Fruit fly (Drosophila melanogaster): ENCODE measurements around the gene UGP.

UGP gene

dm6 chr3L:9358713-9359040 lies at the start of gene UGP, which contains the start of gene Svip:
Gene UGP, minus strand, starts transcription at chr3L:9358935.
Gene Svip, plus strand, starts transcription at chr3L:9358999.
- no peak for TF ChIP-seq CG14655 (GFP tag; optimal IDR thresholded peaks at IDR 0.05)
- peak; percentile 21 for TF ChIP-seq gl (tag; optimal IDR thresholded peaks at IDR 0.05)
- TF ChIP-seq CG15710 (tag; optimal IDR thresholded peaks at IDR 0.05): peak; percentile 3
- no peak for TF ChIP-seq D1 (tag; optimal IDR thresholded peaks at IDR 0.05)
- TF ChIP-seq CG17806 (tag; optimal IDR thresholded peaks at IDR 0.05): peak; percentile 4
- TF ChIP-seq CG12605 (GFP tag; IDR thresholded peaks at IDR 0.05): peak; percentile 55; the same call in 1 of the 2 replicates
- no peak for TF ChIP-seq EcR (GFP tag; optimal IDR thresholded peaks at IDR 0.05)
- TF ChIP-seq CG10348 (GFP tag; IDR thresholded peaks at IDR 0.05): no peak
- no peak for TF ChIP-seq CG9948 (tag; optimal IDR thresholded peaks at IDR 0.05)
- peak; percentile 56 for TF ChIP-seq CG32121 (GFP tag; IDR thresholded peaks at IDR 0.05)
- TF ChIP-seq Snoo (tag; optimal IDR thresholded peaks at IDR 0.05): no peak
- peak; percentile 68; the same call in 2 of the 3 replicates for TF ChIP-seq CG4496 (GFP tag; IDR thresholded peaks at IDR 0.05)
- TF ChIP-seq Pif1A (GFP tag; optimal IDR thresholded peaks at IDR 0.05): peak; percentile 27
- TF ChIP-seq fd96Ca (GFP tag; IDR thresholded peaks at IDR 0.05): peak; percentile 73
- TF ChIP-seq Ets98B (GFP tag; IDR thresholded peaks at IDR 0.05): peak; percentile 68
- TF ChIP-seq CG13204 (GFP tag; optimal IDR thresholded peaks at IDR 0.05): no peak
- TF ChIP-seq CG8301 (tag; optimal IDR thresholded peaks at IDR 0.05): peak; percentile 17
- TF ChIP-seq Pif1B (GFP tag; optimal IDR thresholded peaks at IDR 0.05): peak; percentile 47
- TF ChIP-seq CG34367 (tag; optimal IDR thresholded peaks at IDR 0.05): no peak

- TF ChIP-seq CG8159 (tag; optimal IDR thresholded peaks at IDR 0.05) (no peak), CG9948 (tag; optimal IDR thresholded peaks at IDR 0.05) (no peak), CG13204 (GFP tag; optimal IDR thresholded peaks at IDR 0.05) (no peak), fd96Ca (GFP tag; IDR thresholded peaks at IDR 0.05) (no peak), rn (GFP tag; IDR thresholded peaks at IDR 0.05) (no peak), EcR (GFP tag; optimal IDR thresholded peaks at IDR 0.05) (no peak), D1 (tag; optimal IDR thresholded peaks at IDR 0.05) (no peak), CG15710 (tag; optimal IDR thresholded peaks at IDR 0.05) (no peak)
Observed at dm6 chr3L:9404497-9404896, 45.8 kb upstream of the UGP start, which contains the start of gene Cpr67B. Gene Cpr67B, plus strand, starts transcription at chr3L:9404797.

dm6 chr3L:9402157-9402890 lies 43.6 kb upstream of the UGP start, which contains the start of gene eIF4E1:
Gene eIF4E1, minus strand, starts transcription at chr3L:9402460.
- TF ChIP-seq rn (GFP tag; IDR thresholded peaks at IDR 0.05): no peak
- TF ChIP-seq CG12605 (GFP tag; IDR thresholded peaks at IDR 0.05): no peak
- no peak for TF ChIP-seq CG32121 (GFP tag; IDR thresholded peaks at IDR 0.05)

- TF ChIP-seq EcR (GFP tag; optimal IDR thresholded peaks at IDR 0.05): peak; percentile 23
- TF ChIP-seq CG12605 (GFP tag; IDR thresholded peaks at IDR 0.05): no peak
- peak; percentile 21 for TF ChIP-seq Pif1B (GFP tag; optimal IDR thresholded peaks at IDR 0.05)
- TF ChIP-seq Ets98B (GFP tag; IDR thresholded peaks at IDR 0.05): peak; percentile 22; the same call in 1 of the 2 replicates
Observed at dm6 chr3L:9401354-9402156, 42.8 kb upstream of the UGP start.

dm6 chr3L:9400697-9401353 lies 42.1 kb upstream of the UGP start:
- TF ChIP-seq gl (tag; optimal IDR thresholded peaks at IDR 0.05): no peak
- TF ChIP-seq CG4496 (GFP tag; IDR thresholded peaks at IDR 0.05): peak; percentile 8; the same call in 1 of the 3 replicates

dm6 chr3L:9399855-9400254 lies 41.1 kb upstream of the UGP start:
- no peak for TF ChIP-seq Pif1A (GFP tag; optimal IDR thresholded peaks at IDR 0.05)
- TF ChIP-seq EcR (GFP tag; optimal IDR thresholded peaks at IDR 0.05): peak; percentile 63
- TF ChIP-seq CG9948 (tag; optimal IDR thresholded peaks at IDR 0.05): no peak
- TF ChIP-seq CG13204 (GFP tag; optimal IDR thresholded peaks at IDR 0.05): no peak
- no peak for TF ChIP-seq CG34367 (tag; optimal IDR thresholded peaks at IDR 0.05)
- TF ChIP-seq Pif1B (GFP tag; optimal IDR thresholded peaks at IDR 0.05): no peak
